Worm (Caenorhabditis elegans): ENCODE measurements around the gene col-168.

DNA sequence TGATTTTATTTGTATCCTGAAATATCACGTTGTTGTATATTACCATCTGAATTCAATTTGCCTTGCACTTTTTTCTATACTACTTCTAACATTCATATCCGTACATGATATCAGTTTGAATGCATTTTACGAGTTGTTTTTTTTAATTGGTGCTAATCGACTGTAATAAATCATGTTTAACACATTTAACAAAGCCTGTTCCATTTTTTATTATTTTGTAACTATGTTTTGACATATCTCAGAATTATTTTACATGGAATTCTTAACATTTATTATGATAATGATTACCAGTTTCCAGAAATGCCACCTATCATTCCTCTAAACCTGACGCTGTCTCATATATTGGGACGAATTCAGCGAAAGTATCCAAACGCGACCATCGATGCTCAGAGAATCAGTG is 39.5 kb downstream of the col-168 start, which contains the start of gene C03B1.3:
- TF ChIP-seq cog-1 (tag; optimal IDR thresholded peaks at IDR 0.05): no peak
- TF ChIP-seq klf-2 (GFP tag; conservative IDR thresholded peaks at IDR 0.05): no peak
- no peak for TF ChIP-seq flt-1 (GFP tag; IDR thresholded peaks at IDR 0.05)
- no peak for TF ChIP-seq tab-1 (GFP tag; IDR thresholded peaks at IDR 0.05)
- TF ChIP-seq ztf-29 (GFP tag; IDR thresholded peaks at IDR 0.05): no peak
- no peak for TF ChIP-seq T22C8.4 (GFP tag; IDR thresholded peaks at IDR 0.05)
- no peak for TF ChIP-seq med-1 (GFP tag; optimal IDR thresholded peaks at IDR 0.05; ENCODE audit: insufficient read depth)
- no peak for TF ChIP-seq ztf-23 (GFP tag; IDR thresholded peaks at IDR 0.05)

All from whole organism, midembryonic.